Worm (Caenorhabditis elegans) whole organism, midembryonic: ENCODE data around the gene Y54F10BM.6.

Experiments
- T22C8.4 ChIP-seq: fragments of 200-800 bp; sonication (Bioruptor generic); IDR thresholded peaks from 2 replicates; pipeline ENCODE4 v1.3.6; 2022; ENCODE audit warnings: missing genetic modification characterization, missing compliant biosample characterization
- cog-1 ChIP-seq: sonication (generic microtip); optimal IDR thresholded peaks from 2 replicates; lab custom pipeline; 2016; ENCODE audit warnings: missing genetic modification characterization, missing compliant biosample characterization
- flt-1 ChIP-seq: fragments of 200-800 bp; sonication (Bioruptor generic); IDR thresholded peaks from 2 replicates; pipeline ENCODE4 v1.3.6; 2022; ENCODE audit warnings: missing genetic modification characterization, missing compliant biosample characterization
- klf-2 ChIP-seq: fragments of 200-800 bp; sonication (Bioruptor generic); conservative IDR thresholded peaks from 2 replicates; pipeline ENCODE4 v1.3.6; 2022; ENCODE audit warnings: missing genetic modification reagents, missing genetic modification characterization, missing compliant biosample characterization
- med-1 ChIP-seq: sonication (generic microtip); optimal IDR thresholded peaks from 2 replicates; lab custom pipeline; 2017; ENCODE audit warnings: missing genetic modification characterization, mild to moderate bottlenecking, missing compliant biosample characterization, antibody characterized with exemption, missing genetic modification reagents; ENCODE audit not compliant: insufficient read depth
- ref-1 ChIP-seq: fragments of 200-800 bp; sonication (Bioruptor generic); conservative IDR thresholded peaks from 2 replicates; pipeline ENCODE4 v1.3.6; 2022; ENCODE audit warnings: missing genetic modification reagents, missing genetic modification characterization, missing compliant biosample characterization
- tab-1 ChIP-seq: fragments of 200-800 bp; sonication (Bioruptor generic); IDR thresholded peaks from 2 replicates; pipeline ENCODE4 v1.3.6; 2022; ENCODE audit warnings: missing genetic modification characterization, missing compliant biosample characterization
- ztf-23 ChIP-seq: fragments of 200-800 bp; sonication (Bioruptor generic); IDR thresholded peaks from 2 replicates; pipeline ENCODE4 v1.3.6; 2022; ENCODE audit warnings: missing genetic modification reagents, missing genetic modification characterization, missing compliant biosample characterization
- ztf-29 ChIP-seq: fragments of 200-800 bp; sonication (Bioruptor generic); IDR thresholded peaks from 2 replicates; pipeline ENCODE4 v1.3.6; 2022; ENCODE audit warnings: missing genetic modification reagents, missing genetic modification characterization, missing compliant biosample characterization

Gene Y54F10BM.6

ce11 chrIII:2272075-2272474, 9.0 kb downstream of the Y54F10BM.6 start, which contains the start of gene fbxa-48:
fbxa-48 (minus strand) TSS chrIII:2272175.
- TF ChIP-seq tab-1 (GFP tag; lab: Robert Waterston, UW) (no peak), ztf-29 (no peak), med-1 (GFP tag; lab: Kevin White, UChicago) (no peak), ref-1 (GFP tag; lab: Robert Waterston, UW) (no peak), flt-1 (GFP tag; lab: Robert Waterston, UW) (no peak), cog-1 (tag; lab: Kevin White, UChicago) (no peak)

DNA sequence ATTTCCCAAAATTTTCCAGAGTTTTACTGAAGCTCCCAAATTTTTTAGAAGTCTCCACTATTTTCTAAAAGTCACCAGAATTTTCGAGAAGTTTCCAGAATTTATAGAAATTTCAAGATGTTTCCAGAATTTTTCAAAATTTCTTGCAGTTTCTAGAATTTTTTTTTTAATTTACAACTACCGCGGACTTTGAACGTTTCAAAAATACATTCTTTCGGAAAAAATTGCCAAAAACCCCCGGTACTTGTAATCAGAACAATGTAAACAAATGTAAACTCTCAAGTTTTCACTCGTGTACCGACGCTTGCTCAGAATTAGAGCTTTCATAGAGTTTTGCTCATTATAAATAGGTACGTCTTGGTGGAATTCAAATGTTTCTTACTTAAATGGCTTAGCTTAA, 9.7 kb downstream of the Y54F10BM.6 start, which contains the start of gene fbxa-39:
Gene fbxa-39 (plus strand): TSS at position 301 of the 400 bp plus-strand sequence.
- TF ChIP-seq med-1 (GFP tag; lab: Kevin White, UChicago) (no peak), klf-2 (no peak), flt-1 (GFP tag; lab: Robert Waterston, UW) (no peak), cog-1 (tag; lab: Kevin White, UChicago) (no peak), ztf-23 (no peak), ztf-29 (no peak), ref-1 (GFP tag; lab: Robert Waterston, UW) (no peak), T22C8.4 (GFP tag; lab: Robert Waterston, UW) (no peak), tab-1 (GFP tag; lab: Robert Waterston, UW) (no peak)

- TF ChIP-seq ztf-23 (no peak), cog-1 (tag; lab: Kevin White, UChicago) (no peak), klf-2 (no peak), ztf-29 (no peak), tab-1 (GFP tag; lab: Robert Waterston, UW) (no peak), med-1 (GFP tag; lab: Kevin White, UChicago) (no peak), T22C8.4 (GFP tag; lab: Robert Waterston, UW) (no peak), flt-1 (GFP tag; lab: Robert Waterston, UW) (no peak), ref-1 (GFP tag; lab: Robert Waterston, UW) (no peak)
These were observed 13.8 kb downstream of the Y54F10BM.6 start, which contains the start of gene Y54F10BM.21 for ce11 chrIII:2276842-2277241. Y54F10BM.21 (plus strand) TSS chrIII:2277142.

DNA sequence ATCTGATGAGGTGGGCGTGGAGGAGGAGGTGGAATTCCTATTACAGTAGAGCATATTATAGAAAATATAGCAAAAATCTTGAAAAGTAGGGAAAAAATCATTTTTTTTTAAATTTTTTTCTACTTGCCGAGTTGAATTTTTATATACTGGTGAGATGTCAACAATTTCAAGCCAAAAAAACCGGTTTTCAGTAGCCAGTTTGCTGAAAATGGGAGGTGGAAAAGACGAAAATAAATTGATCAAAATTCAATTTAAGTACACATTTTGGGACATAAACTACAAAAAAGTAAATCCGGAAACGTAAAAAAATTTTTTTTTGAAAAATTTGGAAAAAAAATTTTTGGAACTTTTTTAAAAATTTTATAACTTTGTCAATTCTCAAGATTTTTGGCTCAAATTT, 16.4 kb downstream of the Y54F10BM.6 start, which contains the start of gene Y54F10BM.23:
Gene Y54F10BM.23 (minus strand): TSS at position 101 of the 400 bp plus-strand sequence.
- TF ChIP-seq klf-2, result no peak
- no peak for TF ChIP-seq ztf-23
- TF ChIP-seq T22C8.4 (GFP tag; lab: Robert Waterston, UW), result no peak
- TF ChIP-seq cog-1 (tag; lab: Kevin White, UChicago), result no peak
- TF ChIP-seq tab-1 (GFP tag; lab: Robert Waterston, UW), result no peak
- no peak for TF ChIP-seq med-1 (GFP tag; lab: Kevin White, UChicago)
- no peak for TF ChIP-seq ztf-29
- no peak for TF ChIP-seq flt-1 (GFP tag; lab: Robert Waterston, UW)
- TF ChIP-seq ref-1 (GFP tag; lab: Robert Waterston, UW), result no peak

ce11 chrIII:2280569-2280968, 17.5 kb downstream of the Y54F10BM.6 start, which contains the start of gene Y54F10BM.22:
Y54F10BM.22 (plus strand) TSS chrIII:2280899.
- TF ChIP-seq cog-1 (tag; lab: Kevin White, UChicago) (no peak), ztf-29 (no peak), klf-2 (no peak), tab-1 (GFP tag; lab: Robert Waterston, UW) (no peak), T22C8.4 (GFP tag; lab: Robert Waterston, UW) (no peak)

- TF ChIP-seq cog-1 (tag; lab: Kevin White, UChicago) (no peak), T22C8.4 (GFP tag; lab: Robert Waterston, UW) (peak; percentile 98), tab-1 (GFP tag; lab: Robert Waterston, UW) (no peak), med-1 (GFP tag; lab: Kevin White, UChicago) (no peak)
These were observed 19.2 kb downstream of the Y54F10BM.6 start, which contains the start of gene Y54F10BM.3 for ce11 chrIII:2281975-2282957. Y54F10BM.3 (plus strand) TSS chrIII:2282025.

- TF ChIP-seq T22C8.4 (GFP tag; lab: Robert Waterston, UW), result peak; percentile 97
- TF ChIP-seq ref-1 (GFP tag; lab: Robert Waterston, UW), result no peak
These were observed 20.4 kb downstream of the Y54F10BM.6 start for ce11 chrIII:2283341-2283847.

- TF ChIP-seq tab-1 (GFP tag; lab: Robert Waterston, UW) (no peak), T22C8.4 (GFP tag; lab: Robert Waterston, UW) (no peak), med-1 (GFP tag; lab: Kevin White, UChicago) (no peak), ref-1 (GFP tag; lab: Robert Waterston, UW) (no peak), ztf-23 (no peak), flt-1 (GFP tag; lab: Robert Waterston, UW) (no peak), klf-2 (no peak), ztf-29 (no peak), cog-1 (tag; lab: Kevin White, UChicago) (no peak)
These were observed 25.2 kb downstream of the Y54F10BM.6 start for ce11 chrIII:2288261-2288660.

ce11 chrIII:2291139-2291538, 28.1 kb downstream of the Y54F10BM.6 start, which contains the start of gene fbxa-219:
fbxa-219 (plus strand) TSS chrIII:2291415.
- TF ChIP-seq med-1 (GFP tag; lab: Kevin White, UChicago) (no peak), ztf-23 (no peak), T22C8.4 (GFP tag; lab: Robert Waterston, UW) (no peak), tab-1 (GFP tag; lab: Robert Waterston, UW) (no peak), ztf-29 (no peak), cog-1 (tag; lab: Kevin White, UChicago) (no peak), flt-1 (GFP tag; lab: Robert Waterston, UW) (no peak), klf-2 (no peak), ref-1 (GFP tag; lab: Robert Waterston, UW) (no peak)
